Fruit fly (Drosophila melanogaster): ENCODE results near the gene CycJ.

CycJ gene

DNA sequence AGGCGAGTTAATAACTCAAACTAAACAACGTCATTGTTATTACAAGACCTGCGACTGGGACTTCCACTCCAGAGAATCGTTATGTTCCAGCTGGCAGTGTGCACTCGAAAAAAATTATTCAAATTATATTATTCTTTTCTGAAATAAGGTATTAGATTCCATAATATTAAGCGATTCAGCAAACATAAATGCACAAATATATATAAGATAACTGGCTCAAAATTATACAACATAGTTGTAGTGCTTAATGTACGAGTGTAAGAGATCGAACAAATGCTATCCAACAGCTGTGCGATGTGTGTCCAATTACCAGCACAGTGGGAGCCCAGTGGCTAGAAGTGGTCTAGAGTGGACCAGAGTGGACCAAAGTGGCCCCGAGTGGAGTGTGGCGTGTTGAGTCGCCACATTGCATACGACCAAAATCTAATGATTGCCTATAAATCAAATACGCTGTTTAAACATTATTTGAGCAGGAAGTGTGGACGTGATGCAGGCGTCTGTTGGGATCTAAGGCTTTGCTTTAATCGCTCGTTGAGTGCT, 21.9 kb upstream of the CycJ start (continued):
- TF ChIP-seq net (GFP tag; optimal IDR thresholded peaks at IDR 0.05) (peak; percentile 33), CG8319 (GFP tag; optimal IDR thresholded peaks at IDR 0.05) (no peak), Eip75B (GFP tag; optimal IDR thresholded peaks at IDR 0.05) (peak; percentile 55), Hr39 (GFP tag; optimal IDR thresholded peaks at IDR 0.05) (no peak), spab (GFP tag; optimal IDR thresholded peaks at IDR 0.05) (peak; percentile 60), Hr4 (GFP tag; optimal IDR thresholded peaks at IDR 0.05) (peak; percentile 34), CG9139 (GFP tag; optimal IDR thresholded peaks at IDR 0.05) (peak; percentile 24), cyc (GFP tag; optimal IDR thresholded peaks at IDR 0.05) (no peak), vri (GFP tag; optimal IDR thresholded peaks at IDR 0.05) (no peak), fd59A (GFP tag; optimal IDR thresholded peaks at IDR 0.05) (peak; percentile 50), acj6 (GFP tag; optimal IDR thresholded peaks at IDR 0.05) (peak; percentile 38), Smox (GFP tag; optimal IDR thresholded peaks at IDR 0.05) (no peak), Eip93F (GFP tag; optimal IDR thresholded peaks at IDR 0.05) (no peak), dsx (GFP tag; optimal IDR thresholded peaks at IDR 0.05; ENCODE audit: poor library complexity, severe bottlenecking) (peak; percentile 74), Ets21C (GFP tag; optimal IDR thresholded peaks at IDR 0.05) (no peak), dac (GFP tag; optimal IDR thresholded peaks at IDR 0.05) (no peak), CG6808 (GFP tag; optimal IDR thresholded peaks at IDR 0.05) (peak; percentile 55), eg (GFP tag; IDR thresholded peaks at IDR 0.05) (0 out of 3 replicates have a peak, but pooled peaks have one; percentile 46), Sox102F (GFP tag; optimal IDR thresholded peaks at IDR 0.05) (no peak), CG11762 (GFP tag; optimal IDR thresholded peaks at IDR 0.05; ENCODE audit: insufficient read depth) (no peak)

- TF ChIP-seq Eip78C (GFP tag), result peak; percentile 42
- no peak for TF ChIP-seq Eip93F (GFP tag; optimal IDR thresholded peaks at IDR 0.05)
- TF ChIP-seq CG31627 (GFP tag; optimal IDR thresholded peaks at IDR 0.05), result no peak
- no peak for TF ChIP-seq CG7368 (GFP tag; optimal IDR thresholded peaks at IDR 0.05)
- no peak for TF ChIP-seq spab (GFP tag; optimal IDR thresholded peaks at IDR 0.05)
- no peak for TF ChIP-seq esn (GFP tag; optimal IDR thresholded peaks at IDR 0.05)
- no peak for TF ChIP-seq CG15336 (GFP tag; IDR thresholded peaks at IDR 0.05)
- peak; percentile 2 for TF ChIP-seq vri (GFP tag; optimal IDR thresholded peaks at IDR 0.05)
- TF ChIP-seq dac (GFP tag; optimal IDR thresholded peaks at IDR 0.05), result no peak
- no peak for TF ChIP-seq CG34406 (GFP tag; optimal IDR thresholded peaks at IDR 0.05)
- TF ChIP-seq svp (GFP tag), result peak; percentile 56
These were observed 18.2 kb upstream of the CycJ start for dm6 chr3L:3447948-3448526.

DNA sequence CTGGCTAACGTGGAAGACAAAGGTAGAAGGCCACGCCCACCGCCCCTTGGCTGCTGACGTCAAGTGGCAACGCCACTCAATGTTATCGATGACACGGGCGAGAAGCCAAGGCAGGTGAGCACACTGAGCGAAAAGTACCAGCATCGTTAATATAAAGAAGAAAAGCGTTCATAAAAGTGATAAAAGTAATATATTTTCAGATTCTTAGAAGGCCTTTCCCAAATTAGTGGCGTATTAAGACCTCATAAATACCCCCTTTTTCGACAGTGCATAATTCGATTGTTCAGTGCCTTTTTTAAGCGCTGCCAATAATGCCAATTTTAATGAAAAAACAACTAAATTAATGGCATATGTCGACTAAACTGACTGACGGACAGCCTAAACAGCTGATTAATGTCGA, 16.5 kb upstream of the CycJ start:
- TF ChIP-seq acj6 (GFP tag; optimal IDR thresholded peaks at IDR 0.05) (peak; percentile 42), esn (GFP tag; optimal IDR thresholded peaks at IDR 0.05) (peak; percentile 70), eg (GFP tag; IDR thresholded peaks at IDR 0.05) (no peak), CG6276 (GFP tag; optimal IDR thresholded peaks at IDR 0.05) (no peak), Met (GFP tag; optimal IDR thresholded peaks at IDR 0.05) (peak; percentile 67), CG15336 (GFP tag; IDR thresholded peaks at IDR 0.05) (0 out of 2 replicates have a peak, but pooled peaks have one; percentile 8), Eip78C (GFP tag) (peak; percentile 67), CG6808 (GFP tag; optimal IDR thresholded peaks at IDR 0.05) (no peak), CG31627 (GFP tag; optimal IDR thresholded peaks at IDR 0.05) (peak; percentile 71), OdsH (GFP tag; optimal IDR thresholded peaks at IDR 0.05) (peak; percentile 46), spab (GFP tag; optimal IDR thresholded peaks at IDR 0.05) (no peak), Hr39 (GFP tag; optimal IDR thresholded peaks at IDR 0.05) (peak; percentile 73), CG11762 (GFP tag; optimal IDR thresholded peaks at IDR 0.05; ENCODE audit: insufficient read depth) (no peak), topi (GFP tag; optimal IDR thresholded peaks at IDR 0.05) (peak; percentile 11), Eip75B (GFP tag; optimal IDR thresholded peaks at IDR 0.05) (no peak), dac (GFP tag; optimal IDR thresholded peaks at IDR 0.05) (no peak), Gug (GFP tag; IDR thresholded peaks at IDR 0.05) (no peak), fkh (GFP tag; optimal IDR thresholded peaks at IDR 0.05) (no peak), lz (GFP tag; optimal IDR thresholded peaks at IDR 0.05) (peak; percentile 59), CG3032 (tag; optimal IDR thresholded peaks at IDR 0.05) (no peak), CG16779 (tag; optimal IDR thresholded peaks at IDR 0.05) (no peak), CG3919 (GFP tag; optimal IDR thresholded peaks at IDR 0.05) (no peak), Sox15 (GFP tag; optimal IDR thresholded peaks at IDR 0.05) (no peak), svp (GFP tag) (peak; percentile 85), Hr4 (GFP tag; optimal IDR thresholded peaks at IDR 0.05) (peak; percentile 44), ss (GFP tag; optimal IDR thresholded peaks at IDR 0.05) (no peak), salr (GFP tag; optimal IDR thresholded peaks at IDR 0.05) (no peak), Sox102F (GFP tag; optimal IDR thresholded peaks at IDR 0.05) (peak; percentile 58), pdm3 (GFP tag; optimal IDR thresholded peaks at IDR 0.05) (peak; percentile 48), achi (GFP tag; optimal IDR thresholded peaks at IDR 0.05) (peak; percentile 47), Hr38 (GFP tag; optimal IDR thresholded peaks at IDR 0.05) (no peak), CG1621 (tag; optimal IDR thresholded peaks at IDR 0.05) (no peak), CG6854 (GFP tag; optimal IDR thresholded peaks at IDR 0.05) (no peak)

Data from whole organism, prepupa.